Fruit fly (Drosophila melanogaster): Measurements from ENCODE around the gene CG5280.
A peak's percentile ranks its signal among the peaks of the same experiment; 100 is the strongest.

Gene CG5280

DNA sequence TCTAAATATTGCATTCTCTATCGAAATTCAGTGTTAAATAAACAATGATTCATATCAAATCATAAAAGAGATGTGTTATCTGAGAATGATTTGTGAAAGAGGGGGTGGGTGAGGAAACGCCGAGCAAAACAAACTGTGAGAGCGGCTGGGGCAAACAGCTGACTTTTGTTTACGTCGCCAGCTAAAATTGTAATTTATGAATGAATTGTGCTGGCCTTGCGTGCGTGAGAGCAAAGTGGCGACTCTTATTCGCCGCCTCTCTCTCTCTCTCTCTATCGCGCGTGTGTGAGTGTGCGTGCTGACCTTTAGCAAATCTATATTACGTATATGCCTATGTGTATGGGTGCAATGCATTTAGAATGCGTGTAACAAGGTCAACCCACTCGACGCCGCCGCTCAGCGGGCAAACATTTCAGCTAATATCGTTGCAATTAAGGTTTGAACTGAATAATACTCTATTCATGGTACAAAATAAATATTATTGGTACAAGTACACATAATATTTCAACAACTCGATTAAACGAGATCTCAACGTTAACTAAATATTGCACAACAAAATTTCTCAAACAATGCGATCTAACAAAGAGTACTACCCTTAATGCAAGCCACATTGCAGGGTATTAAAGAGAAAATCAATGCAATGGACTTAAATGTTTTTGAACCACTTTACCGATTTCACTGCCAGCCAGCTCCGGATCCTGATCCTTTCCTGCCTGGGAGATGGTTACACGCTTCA lies 11.2 kb downstream of the CG5280 start (continued):
- TF ChIP-seq aop (GFP tag; IDR thresholded peaks at IDR 0.05) (no peak), dmrt99B (tag; optimal IDR thresholded peaks at IDR 0.05) (no peak), CG9727 (GFP tag; optimal IDR thresholded peaks at IDR 0.05) (no peak), tx (GFP tag; optimal IDR thresholded peaks at IDR 0.05) (no peak), Jarid2 (GFP tag; optimal IDR thresholded peaks at IDR 0.05) (no peak), CG4424 (GFP tag; optimal IDR thresholded peaks at IDR 0.05) (no peak), CkIIα-i1 (GFP tag; IDR thresholded peaks at IDR 0.05) (no peak), Lhr (GFP tag; optimal IDR thresholded peaks at IDR 0.05) (no peak), pan (optimal IDR thresholded peaks at IDR 0.05) (no peak), pan (GFP tag; optimal IDR thresholded peaks at IDR 0.05 in 1 of 2, IDR thresholded peaks at IDR 0.05 in 1 of 2) (peak in 1 of 2 experiments; percentile 26), CG32772 (GFP tag; IDR thresholded peaks at IDR 0.05) (no peak), Hey (tag; optimal IDR thresholded peaks at IDR 0.05) (no peak), run (tag; optimal IDR thresholded peaks at IDR 0.05) (no peak), hkb (optimal IDR thresholded peaks at IDR 0.05) (no peak), hkb (GFP tag; IDR thresholded peaks at IDR 0.05) (0 out of 2 replicates have a peak, but pooled peaks have one; percentile 8), onecut (GFP tag; IDR thresholded peaks at IDR 0.05) (no peak), Lim3 (GFP tag; IDR thresholded peaks at IDR 0.05) (no peak), CG15073 (GFP tag; optimal IDR thresholded peaks at IDR 0.05) (no peak), Ets65A (GFP tag) (peak; percentile 9), CG4730 (GFP tag; IDR thresholded peaks at IDR 0.05) (no peak), Fer2 (tag; optimal IDR thresholded peaks at IDR 0.05) (no peak), CG34224 (GFP tag; IDR thresholded peaks at IDR 0.05; ENCODE audit: partially characterized antibody) (peak; percentile 73), CG18619 (GFP tag; optimal IDR thresholded peaks at IDR 0.05) (no peak), Xrp1 (GFP tag; IDR thresholded peaks at IDR 0.05) (0 out of 2 replicates have a peak, but pooled peaks have one; percentile 21), stwl (tag; optimal IDR thresholded peaks at IDR 0.05) (no peak), Mad (GFP tag; optimal IDR thresholded peaks at IDR 0.05) (no peak), gsb (GFP tag; IDR thresholded peaks at IDR 0.05) (no peak), ase (GFP tag; IDR thresholded peaks at IDR 0.05) (peak; percentile 30; the same call in 1 of the 3 replicates), Rfx (GFP tag; IDR thresholded peaks at IDR 0.05) (no peak), gsb-n (tag; optimal IDR thresholded peaks at IDR 0.05) (no peak), CG8281 (tag; optimal IDR thresholded peaks at IDR 0.05) (no peak), shn (GFP tag; optimal IDR thresholded peaks at IDR 0.05) (no peak), bowl (GFP tag; IDR thresholded peaks at IDR 0.05) (no peak), psq (GFP tag; optimal IDR thresholded peaks at IDR 0.05) (peak; percentile 16), toy (GFP tag; IDR thresholded peaks at IDR 0.05) (no peak), CG43689 (GFP tag; IDR thresholded peaks at IDR 0.05) (no peak), HLH3B (GFP tag; IDR thresholded peaks at IDR 0.05) (peak; percentile 32; the same call in 1 of the 2 replicates), sens (GFP tag) (peak; percentile 85), CG12391 (tag; optimal IDR thresholded peaks at IDR 0.05) (peak; percentile 9), lov (optimal IDR thresholded peaks at IDR 0.05) (no peak), lov (GFP tag; IDR thresholded peaks at IDR 0.05) (no peak), pita (GFP tag; optimal IDR thresholded peaks at IDR 0.05) (no peak), Dll (GFP tag; IDR thresholded peaks at IDR 0.05; ENCODE audit: partially characterized antibody) (peak; percentile 71), NC2α (GFP tag; optimal IDR thresholded peaks at IDR 0.05) (no peak), CG9876 (GFP tag; optimal IDR thresholded peaks at IDR 0.05) (no peak), CrebB (tag; optimal IDR thresholded peaks at IDR 0.05) (peak; percentile 32), NfI (GFP tag; optimal IDR thresholded peaks at IDR 0.05) (no peak), vnd (GFP tag; IDR thresholded peaks at IDR 0.05; ENCODE audit: partially characterized antibody) (no peak), schlank (tag; optimal IDR thresholded peaks at IDR 0.05) (no peak), CG1647 (GFP tag; optimal IDR thresholded peaks at IDR 0.05) (no peak), tgo (GFP tag; IDR thresholded peaks at IDR 0.05) (no peak; the same call in 2 of the 3 replicates), gcm (GFP tag; optimal IDR thresholded peaks at IDR 0.05) (peak; percentile 65)
